Worm (Caenorhabditis elegans) whole organism, L4 larva: ENCODE measurements around the gene M117.1.

ENCODE experiments used
- Y5F2A.4 ChIP-seq: fragments of 200-800 bp; sonication (Bioruptor generic); optimal IDR thresholded peaks from 2 replicates; lab custom pipeline; 2018; ENCODE audit warnings: mild to moderate bottlenecking, missing genetic modification characterization, missing compliant biosample characterization
- Y75B8A.6 ChIP-seq: fragments of 200-800 bp; sonication (Bioruptor generic); IDR thresholded peaks from 2 replicates; pipeline ENCODE4 v1.3.6; 2022; ENCODE audit warnings: missing genetic modification reagents, missing genetic modification characterization, missing compliant biosample characterization
- ZK337.2 ChIP-seq: fragments of 200-800 bp; sonication (Bioruptor generic); IDR thresholded peaks from 2 replicates; pipeline ENCODE4 v1.3.6; 2022; ENCODE audit warnings: missing genetic modification reagents, missing genetic modification characterization, missing compliant biosample characterization
- aha-1 ChIP-seq: fragments of 150-350 bp; peaks from one replicate; lab custom pipeline; 2014; ENCODE audit warnings: missing biosample characterization, missing genetic modification characterization
- attf-4 ChIP-seq: sonication (generic microtip); optimal IDR thresholded peaks from 3 replicates; lab custom pipeline; 2017; ENCODE audit warnings: missing biosample characterization, missing genetic modification characterization
- ceh-20 ChIP-seq: fragments of 200-800 bp; sonication (Bioruptor generic); IDR thresholded peaks from 2 replicates; pipeline ENCODE4 v1.3.6; 2022; ENCODE audit warnings: missing genetic modification reagents, missing genetic modification characterization, missing compliant biosample characterization
- ceh-82 ChIP-seq: sonication (generic microtip); optimal IDR thresholded peaks from 2 replicates; lab custom pipeline; 2017; ENCODE audit warnings: missing biosample characterization, missing genetic modification characterization
- cey-2 ChIP-seq: sonication (generic microtip); optimal IDR thresholded peaks from 3 replicates; lab custom pipeline; 2017; ENCODE audit warnings: missing genetic modification characterization, mild to moderate bottlenecking, missing compliant biosample characterization, antibody characterized with exemption, borderline replicate concordance; ENCODE audit not compliant: insufficient read depth
- ctbp-1 ChIP-seq: fragments of 200-800 bp; sonication (Bioruptor generic); IDR thresholded peaks from 2 replicates; pipeline ENCODE4 v1.3.6; 2022; ENCODE audit warnings: missing genetic modification reagents, missing genetic modification characterization, missing compliant biosample characterization
- daf-16 ChIP-seq, 3 experiments: sonication (generic microtip); optimal IDR thresholded peaks; 2 replicates each; lab custom pipeline; 2016 to 2017; ENCODE audit warnings: missing genetic modification characterization in 3 of 3, missing genetic modification reagents in 3 of 3, mild to moderate bottlenecking in 2 of 3, missing compliant biosample characterization in 2 of 3, missing biosample characterization in 1 of 3, moderate library complexity in 1 of 3
- daf-19 ChIP-seq: fragments of 200-800 bp; sonication (Bioruptor generic); conservative IDR thresholded peaks from 2 replicates; pipeline ENCODE4 v1.3.6; 2022; ENCODE audit warnings: missing genetic modification characterization, missing compliant biosample characterization
- dmd-8 ChIP-seq: fragments of 200-800 bp; sonication (Bioruptor generic); IDR thresholded peaks from 2 replicates; pipeline ENCODE4 v1.3.6; 2022; ENCODE audit warnings: missing genetic modification characterization, missing compliant biosample characterization
- dmd-9 ChIP-seq: fragments of 200-800 bp; sonication (Bioruptor generic); IDR thresholded peaks from 2 replicates; pipeline ENCODE4 v1.3.6; 2022; ENCODE audit warnings: missing genetic modification reagents, missing genetic modification characterization, missing compliant biosample characterization
- dve-1 ChIP-seq: sonication (generic microtip); optimal IDR thresholded peaks from 2 replicates; lab custom pipeline; 2017; ENCODE audit warnings: antibody characterized with exemption, mild to moderate bottlenecking, missing genetic modification characterization, missing compliant biosample characterization; ENCODE audit not compliant: insufficient read depth
- fkh-10 ChIP-seq: fragments of 150-350 bp; optimal IDR thresholded peaks from 2 replicates; lab custom pipeline; 2014; ENCODE audit warnings: missing biosample characterization, missing genetic modification reagents, missing genetic modification characterization
- hlh-11 ChIP-seq: fragments of 200-800 bp; sonication (Bioruptor generic); optimal IDR thresholded peaks from 2 replicates; lab custom pipeline; 2018; ENCODE audit warnings: mild to moderate bottlenecking, missing genetic modification characterization, missing compliant biosample characterization
- hmg-1.1 ChIP-seq: fragments of 200-800 bp; sonication (Bioruptor generic); IDR thresholded peaks from 2 replicates; pipeline ENCODE4 v1.3.6; 2022; ENCODE audit warnings: missing genetic modification reagents, missing genetic modification characterization, missing compliant biosample characterization
- jun-1 ChIP-seq: fragments of 150-350 bp; optimal IDR thresholded peaks from 2 replicates; lab custom pipeline; 2014; ENCODE audit warnings: missing biosample characterization, missing genetic modification reagents, missing genetic modification characterization
- lin-1 ChIP-seq: fragments of 200-800 bp; sonication (Bioruptor generic); IDR thresholded peaks from 2 replicates; pipeline ENCODE4 v1.3.6; 2022; ENCODE audit warnings: missing genetic modification reagents, missing genetic modification characterization, missing compliant biosample characterization
- lin-29 ChIP-seq: fragments of 200-800 bp; sonication (Bioruptor generic); IDR thresholded peaks from 2 replicates; pipeline ENCODE4 v1.3.6; 2022; ENCODE audit warnings: missing genetic modification reagents, missing genetic modification characterization, missing compliant biosample characterization
- lin-39 ChIP-seq: fragments of 150-350 bp; optimal IDR thresholded peaks from 2 replicates; lab custom pipeline; 2014; ENCODE audit warnings: missing biosample characterization, missing genetic modification reagents, missing genetic modification characterization
- mxl-3 ChIP-seq: fragments of 200-800 bp; sonication (Bioruptor generic); optimal IDR thresholded peaks from 2 replicates; lab custom pipeline; 2018; ENCODE audit warnings: mild to moderate bottlenecking, missing genetic modification characterization, missing compliant biosample characterization
- nhr-11 ChIP-seq: fragments of 150-350 bp; optimal IDR thresholded peaks from 2 replicates; lab custom pipeline; 2014; ENCODE audit warnings: missing biosample characterization, missing genetic modification characterization
- nhr-25 ChIP-seq: sonication (generic microtip); optimal IDR thresholded peaks from 2 replicates; lab custom pipeline; 2017; ENCODE audit warnings: missing genetic modification characterization, mild to moderate bottlenecking, missing compliant biosample characterization, antibody characterized with exemption, moderate library complexity, borderline replicate concordance; ENCODE audit not compliant: insufficient read depth
- php-3 ChIP-seq: fragments of 200-800 bp; sonication (Bioruptor generic); IDR thresholded peaks from 2 replicates; pipeline ENCODE4 v1.3.6; 2022; ENCODE audit warnings: missing genetic modification reagents, missing genetic modification characterization, missing compliant biosample characterization
- set-16 ChIP-seq: fragments of 200-800 bp; sonication (Bioruptor generic); IDR thresholded peaks from 2 replicates; pipeline ENCODE4 v1.3.6; 2022; ENCODE audit warnings: missing genetic modification reagents, missing genetic modification characterization, missing compliant biosample characterization
- unc-62 ChIP-seq, 3 experiments: fragments of 150-350 bp in 1 of 3; sonication (generic microtip); optimal IDR thresholded peaks in 2 of 3; peaks in 1 of 3; 1 replicate in 1 of 3; 2 replicates in 2 of 3; lab custom pipeline; 2014 to 2017; ENCODE audit warnings: missing biosample characterization in 3 of 3, missing genetic modification characterization in 3 of 3, missing genetic modification reagents in 3 of 3, missing genotype in 1 of 3
- vab-7 ChIP-seq: fragments of 200-800 bp; sonication (Bioruptor generic); IDR thresholded peaks from 2 replicates; pipeline ENCODE4 v1.3.6; 2022; ENCODE audit warnings: missing genetic modification reagents, missing genetic modification characterization, missing compliant biosample characterization
- zip-11 ChIP-seq: fragments of 200-800 bp; sonication (Bioruptor generic); IDR thresholded peaks from 2 replicates; pipeline ENCODE4 v1.3.6; 2022; ENCODE audit warnings: missing genetic modification characterization, missing compliant biosample characterization

Gene M117.1

DNA sequence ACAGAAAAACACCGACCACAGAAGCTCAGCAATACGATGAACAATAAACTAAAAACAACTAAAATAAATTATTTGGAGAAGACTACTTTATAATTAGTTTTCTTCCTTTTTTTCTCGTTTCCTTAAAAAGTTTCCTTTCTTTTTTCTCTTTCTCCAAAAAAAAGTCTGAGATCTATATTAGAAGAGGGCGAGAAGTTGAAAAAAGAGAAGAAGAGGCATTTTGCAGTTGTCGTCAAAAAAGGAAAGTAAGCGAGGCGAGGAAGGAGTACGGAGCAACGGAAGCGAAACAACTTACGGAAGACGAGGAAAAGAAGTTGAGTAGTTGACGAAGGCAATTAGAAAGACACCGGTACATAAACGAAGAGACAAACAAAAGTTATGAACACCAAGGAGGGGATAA is 18.1 kb upstream of the M117.1 start:
- peak; percentile 47 for TF ChIP-seq fkh-10 (GFP tag; lab: Kevin White, UChicago)
- TF ChIP-seq jun-1 (tag; lab: Kevin White, UChicago), result no peak
- TF ChIP-seq, all 104 proteins: peak for 1

DNA sequence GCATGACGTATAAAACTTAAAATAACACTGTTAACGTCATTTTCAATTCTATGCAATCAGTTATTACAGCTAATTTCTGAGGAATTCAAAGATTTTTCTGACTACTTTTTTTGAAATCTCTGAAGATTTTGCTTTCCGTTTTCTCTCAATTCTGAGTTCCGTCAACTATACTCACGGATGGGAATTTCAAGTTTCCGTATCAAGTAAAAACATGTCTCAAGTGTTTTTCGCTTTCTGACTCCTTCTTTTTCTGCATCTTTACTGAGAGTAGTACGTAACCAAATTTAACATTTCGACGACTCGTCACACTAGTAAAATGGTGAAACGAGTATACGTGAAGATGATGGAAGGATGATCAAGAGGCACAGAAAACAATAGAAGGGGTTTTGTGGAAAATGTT is 17.2 kb upstream of the M117.1 start:
- TF ChIP-seq dmd-8 (GFP tag; lab: Robert Waterston, UW) (no peak), unc-62 (GFP tag; optimal IDR thresholded peaks at IDR 0.05 in 1 of 2; lab: Kevin White, UChicago) (peak in 1 of 2 experiments; percentile 65), unc-62 (tag; optimal IDR thresholded peaks at IDR 0.05; lab: Kevin White, UChicago) (no peak), fkh-10 (GFP tag; lab: Kevin White, UChicago) (peak; percentile 73), nhr-25 (tag; lab: Kevin White, UChicago) (no peak)
- TF ChIP-seq, all 104 proteins: peak for 2

DNA sequence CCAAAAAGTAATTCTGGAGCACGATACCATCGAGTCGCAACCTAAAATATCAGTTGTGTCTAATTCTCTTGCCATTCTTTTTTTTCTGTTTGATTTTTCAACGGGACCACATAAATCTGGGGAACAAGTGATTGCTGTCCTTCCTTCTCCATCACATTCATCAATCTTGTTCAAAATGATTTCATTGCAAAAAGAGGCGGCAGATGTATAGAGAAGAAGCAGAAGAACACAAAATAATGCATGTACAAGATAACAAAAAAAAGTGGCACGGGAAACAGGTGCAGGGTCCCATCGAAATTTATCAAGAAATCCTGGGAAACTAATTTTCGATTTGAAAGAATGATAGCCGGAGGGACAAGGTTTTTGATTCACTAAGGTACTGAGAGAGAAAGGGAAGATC is 14.8 kb upstream of the M117.1 start:
- peak in 1 of 2 experiments; percentile 82 for TF ChIP-seq unc-62 (GFP tag; optimal IDR thresholded peaks at IDR 0.05 in 1 of 2; lab: Kevin White, UChicago)
- no peak for TF ChIP-seq unc-62 (tag; optimal IDR thresholded peaks at IDR 0.05; lab: Kevin White, UChicago)
- TF ChIP-seq lin-39 (tag; lab: Kevin White, UChicago), result no peak
- peak; percentile 61 for TF ChIP-seq aha-1 (tag; lab: Kevin White, UChicago)
- TF ChIP-seq ceh-20 (GFP tag; lab: Robert Waterston, UW), result peak; percentile 53; the same call in 1 of the 2 replicates
- TF ChIP-seq, all 104 proteins: peak for 3

DNA sequence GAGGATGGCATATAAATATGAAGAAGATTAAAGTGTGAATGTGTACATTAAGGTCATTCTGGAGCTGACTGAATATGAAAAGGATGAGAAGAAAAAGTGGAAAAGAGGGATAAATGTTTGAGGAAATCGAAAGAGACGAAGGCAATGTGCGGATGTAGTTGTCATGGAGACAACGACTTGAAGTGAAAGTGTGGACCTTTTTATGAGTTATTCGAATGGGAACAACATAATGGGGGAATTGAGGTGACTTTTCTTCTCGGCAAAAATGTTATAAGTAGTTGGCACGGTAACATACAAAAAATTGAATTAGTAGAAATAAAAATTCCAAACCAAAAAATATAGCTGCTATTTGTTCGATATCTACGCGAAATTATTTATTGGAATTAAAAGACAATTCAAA is 13.0 kb upstream of the M117.1 start, which contains the start of gene dyf-18:
Gene dyf-18, minus strand, starts transcription at position 101 of the 400 bp plus-strand sequence.
- TF ChIP-seq ctbp-1 (no peak), lin-1 (GFP tag; lab: Robert Waterston, UW) (no peak), vab-7 (GFP tag; lab: Robert Waterston, UW) (no peak), mxl-3 (GFP tag; lab: Kevin White, UChicago) (no peak), hlh-11 (no peak), attf-4 (no peak), dmd-9 (GFP tag; lab: Robert Waterston, UW) (no peak), Y5F2A.4 (GFP tag; lab: Kevin White, UChicago) (no peak)

DNA sequence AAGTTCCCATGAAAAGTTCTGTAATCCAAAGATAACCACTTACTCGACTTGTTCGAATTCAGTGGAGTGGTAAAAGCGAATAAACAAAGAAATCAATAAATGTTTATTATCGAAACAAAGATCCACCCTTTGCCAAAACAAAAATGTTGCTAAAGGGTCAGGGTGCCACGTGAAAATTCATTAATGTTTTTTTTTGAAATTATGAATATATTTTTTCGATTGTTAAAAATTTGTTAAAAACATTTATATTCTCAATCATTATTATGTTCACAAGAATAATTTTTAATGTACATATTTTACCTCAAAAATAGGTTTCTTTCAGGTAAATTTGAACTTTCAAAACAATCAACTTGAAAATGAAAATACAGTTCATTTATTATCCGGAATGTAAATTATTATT is 11.0 kb upstream of the M117.1 start, which contains the start of gene H01G02.4:
Gene H01G02.4, minus strand, starts transcription at position 101 of the 400 bp plus-strand sequence.
- no peak for TF ChIP-seq hmg-1.1 (GFP tag; lab: Robert Waterston, UW)
- no peak for TF ChIP-seq zip-11 (GFP tag; lab: Robert Waterston, UW)
- no peak for TF ChIP-seq hlh-11
- no peak for TF ChIP-seq ctbp-1
- no peak for TF ChIP-seq set-16 (GFP tag; lab: Robert Waterston, UW)
- no peak for TF ChIP-seq Y75B8A.6
- no peak for TF ChIP-seq ZK337.2
- TF ChIP-seq dmd-9 (GFP tag; lab: Robert Waterston, UW), result no peak
- no peak for TF ChIP-seq cey-2
- no peak for TF ChIP-seq unc-62 (GFP tag; optimal IDR thresholded peaks at IDR 0.05 in 1 of 2; lab: Kevin White, UChicago)
- no peak for TF ChIP-seq unc-62 (tag; optimal IDR thresholded peaks at IDR 0.05; lab: Kevin White, UChicago)
- no peak for TF ChIP-seq daf-16 (GFP tag; optimal IDR thresholded peaks at IDR 0.05; lab: Kevin White, UChicago)
- TF ChIP-seq daf-16 (tag; optimal IDR thresholded peaks at IDR 0.05; lab: Kevin White, UChicago), result no peak
- no peak for TF ChIP-seq ceh-82 (tag; lab: Kevin White, UChicago)
- no peak for TF ChIP-seq nhr-11 (tag; lab: Kevin White, UChicago)
- TF ChIP-seq lin-29 (GFP tag; lab: Robert Waterston, UW), result no peak
- no peak for TF ChIP-seq daf-19 (GFP tag; lab: Robert Waterston, UW)
- no peak for TF ChIP-seq php-3 (GFP tag; lab: Robert Waterston, UW)
- TF ChIP-seq dve-1 (tag; lab: Kevin White, UChicago), result no peak
